Worm (Caenorhabditis elegans): ENCODE measurements around the gene sbt-1.

DNA sequence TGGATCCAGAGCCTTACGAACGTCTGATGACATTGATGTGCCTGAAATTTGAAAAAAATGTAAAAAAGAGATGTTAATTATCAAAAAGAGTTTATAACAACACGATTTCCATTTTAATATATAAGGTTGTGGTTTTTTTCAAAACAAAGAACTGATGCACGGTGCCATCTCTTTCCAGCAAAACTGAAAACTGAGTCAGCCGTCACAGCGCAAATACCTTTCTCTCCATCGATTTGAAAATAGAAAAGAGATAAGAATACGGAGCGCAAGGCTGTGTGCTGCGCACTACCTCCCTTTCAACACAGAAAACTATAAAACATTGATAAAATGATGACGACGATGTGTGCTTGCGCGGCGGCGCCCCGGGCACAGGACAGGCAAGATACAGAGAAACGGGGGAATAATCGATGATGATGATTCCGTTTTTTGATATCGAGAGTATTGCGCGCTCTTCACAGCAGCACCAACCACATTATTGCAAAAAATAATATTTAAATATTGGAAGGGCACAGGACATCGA is 36.2 kb downstream of the sbt-1 start, which contains the start of gene Y44A6D.3:
- TF ChIP-seq dve-1 (tag; optimal IDR thresholded peaks at IDR 0.05; ENCODE audit: insufficient read depth), result peak; percentile 66
- no peak for TF ChIP-seq zag-1 (tag; optimal IDR thresholded peaks at IDR 0.05)
- TF ChIP-seq aha-1 (tag), result peak; percentile 7
- no peak for TF ChIP-seq Y5F2A.4 (GFP tag; optimal IDR thresholded peaks at IDR 0.05)
- TF ChIP-seq nhr-42 (GFP tag; IDR thresholded peaks at IDR 0.05), result no peak
- no peak for TF ChIP-seq R02D3.7 (tag; optimal IDR thresholded peaks at IDR 0.05)
- no peak for TF ChIP-seq dmd-9 (GFP tag; IDR thresholded peaks at IDR 0.05)
- TF ChIP-seq aly-2 (tag; optimal IDR thresholded peaks at IDR 0.05), result no peak
